Fruit fly (Drosophila melanogaster) whole organism, embryonic: ENCODE data around the gene CG9775.

Source experiments
- Antp ChIP-seq: fragments of 200-800 bp; sonication (Bioruptor generic); optimal IDR thresholded peaks from 3 replicates; lab custom pipeline; 2016; ENCODE audit warnings: missing biosample characterization, missing genetic modification characterization
- CG18599 ChIP-seq: fragments of 200-800 bp; sonication (Bioruptor generic); optimal IDR thresholded peaks from 3 replicates; lab custom pipeline; 2017; ENCODE audit warnings: missing biosample characterization, missing genetic modification characterization, mild to moderate bottlenecking, moderate library complexity, missing genetic modification reagents
- CTCF ChIP-seq: fragments of 200-800 bp; sonication (Bioruptor generic); optimal IDR thresholded peaks from 2 replicates; lab custom pipeline; 2017; ENCODE audit warnings: missing biosample characterization, mild to moderate bottlenecking, missing genetic modification characterization, moderate library complexity
- NC2α ChIP-seq: fragments of 200-800 bp; sonication (Bioruptor generic); optimal IDR thresholded peaks from 2 replicates; lab custom pipeline; 2016; ENCODE audit warnings: missing biosample characterization, missing genetic modification characterization
- trem ChIP-seq: fragments of 200-800 bp; optimal IDR thresholded peaks from 3 replicates; lab custom pipeline; 2019; ENCODE audit warnings: missing biosample characterization, mild to moderate bottlenecking, missing genetic modification characterization, moderate library complexity

dm6 chr3R:4612570-4612969 is 29.1 kb downstream of the CG9775 start, which contains the start of gene 5-HT2A:
- no peak for TF ChIP-seq trem (tag; lab: Kevin White, UChicago)
- TF ChIP-seq CTCF (GFP tag; lab: Kevin White, UChicago) = no peak
- TF ChIP-seq Antp = no peak
- TF ChIP-seq NC2α (GFP tag; lab: Kevin White, UChicago) = no peak
- no peak for TF ChIP-seq CG18599 (GFP tag; lab: Kevin White, UChicago)
